Worm (Caenorhabditis elegans) whole organism, early embryonic: ENCODE data around the gene fbxb-31.

ENCODE experiments used
- B0310.2 ChIP-seq: sonication (generic microtip); optimal IDR thresholded peaks from 2 replicates; lab custom pipeline; 2016; ENCODE audit warnings: mild to moderate bottlenecking, missing genetic modification characterization, missing compliant biosample characterization
- F13C5.2 ChIP-seq: sonication (generic microtip); optimal IDR thresholded peaks from 2 replicates; lab custom pipeline; 2017; ENCODE audit warnings: mild to moderate bottlenecking, missing genetic modification characterization, inconsistent platforms, missing compliant biosample characterization
- aly-1 ChIP-seq: sonication (generic microtip); optimal IDR thresholded peaks from 2 replicates; lab custom pipeline; 2016; ENCODE audit warnings: missing genetic modification characterization, missing compliant biosample characterization
- ama-1 ChIP-seq: fragments of 150-350 bp; optimal IDR thresholded peaks from 2 replicates; lab custom pipeline; 2014
- ceh-13 ChIP-seq: fragments of 200-800 bp; sonication (Bioruptor generic); optimal IDR thresholded peaks from 2 replicates; lab custom pipeline; 2018; ENCODE audit warnings: mild to moderate bottlenecking, missing genetic modification characterization, missing compliant biosample characterization
- ceh-36 ChIP-seq: sonication (generic microtip); optimal IDR thresholded peaks from 2 replicates; lab custom pipeline; 2016; ENCODE audit warnings: missing genetic modification characterization, inconsistent platforms, missing compliant biosample characterization
- ets-7 ChIP-seq: sonication (generic microtip); optimal IDR thresholded peaks from 2 replicates; lab custom pipeline; 2016; ENCODE audit warnings: missing genotype, missing genetic modification characterization, missing compliant biosample characterization
- flt-1 ChIP-seq: fragments of 200-800 bp; sonication (Bioruptor generic); IDR thresholded peaks from 2 replicates; pipeline ENCODE4 v1.3.6; 2022; ENCODE audit warnings: missing genetic modification characterization, missing compliant biosample characterization
- hmbx-1 ChIP-seq: sonication (generic microtip); optimal IDR thresholded peaks from 2 replicates; lab custom pipeline; 2016; ENCODE audit warnings: mild to moderate bottlenecking, missing genetic modification characterization, missing compliant biosample characterization
- hmg-4 ChIP-seq: fragments of 200-800 bp; sonication (Bioruptor generic); optimal IDR thresholded peaks from 2 replicates; lab custom pipeline; 2018; ENCODE audit warnings: mild to moderate bottlenecking, missing genetic modification characterization, missing compliant biosample characterization
- hnd-1 ChIP-seq: sonication (generic microtip); optimal IDR thresholded peaks from 2 replicates; lab custom pipeline; 2016; ENCODE audit warnings: missing genetic modification characterization, missing compliant biosample characterization
- pes-1 ChIP-seq: fragments of 200-800 bp; sonication (Bioruptor generic); IDR thresholded peaks from 2 replicates; pipeline ENCODE4 v1.3.6; 2022; ENCODE audit warnings: missing genetic modification reagents, missing genetic modification characterization, missing compliant biosample characterization
- scrt-1 ChIP-seq: fragments of 200-800 bp; sonication (Bioruptor generic); IDR thresholded peaks from 2 replicates; pipeline ENCODE4 v1.3.6; 2022; ENCODE audit warnings: missing genetic modification characterization, missing compliant biosample characterization
- sea-1 ChIP-seq: fragments of 200-800 bp; sonication (Bioruptor generic); conservative IDR thresholded peaks from 2 replicates; pipeline ENCODE4 v1.3.6; 2022; ENCODE audit warnings: missing genetic modification characterization, missing compliant biosample characterization
- tbx-11 ChIP-seq: fragments of 200-800 bp; sonication (Bioruptor generic); IDR thresholded peaks from 2 replicates; pipeline ENCODE4 v1.3.6; 2022; ENCODE audit warnings: missing genetic modification characterization, missing compliant biosample characterization
- tbx-37 ChIP-seq: fragments of 200-800 bp; sonication (Bioruptor generic); conservative IDR thresholded peaks from 2 replicates; pipeline ENCODE4 v1.3.6; 2022; ENCODE audit warnings: missing genetic modification reagents, missing genetic modification characterization, missing compliant biosample characterization
- tra-4 ChIP-seq: sonication (generic microtip); optimal IDR thresholded peaks from 2 replicates; lab custom pipeline; 2017; ENCODE audit warnings: missing genetic modification characterization, missing compliant biosample characterization

fbxb-31 gene

DNA sequence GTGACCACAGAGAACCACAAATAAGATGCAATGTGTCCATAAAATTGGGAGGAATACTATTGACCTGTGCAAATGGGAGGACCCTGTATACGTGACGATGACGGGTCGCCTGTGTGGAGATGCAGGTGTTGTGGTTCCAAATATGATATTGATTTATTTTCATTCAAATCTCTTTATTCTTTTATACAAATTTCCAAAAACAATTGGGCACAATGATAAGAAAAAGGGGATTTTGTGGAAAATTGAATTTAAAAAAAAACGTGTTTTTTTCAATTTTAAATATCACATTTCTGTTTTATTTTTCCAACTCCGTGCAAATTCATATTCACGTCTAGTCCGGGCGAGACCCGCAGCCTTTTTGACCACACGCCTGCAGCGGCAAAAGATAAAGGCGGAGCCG is 36.0 kb upstream of the fbxb-31 start, which contains the start of gene F19B10.2:
TSS of gene F19B10.2 (plus strand) at position 301 of the 400 bp plus-strand sequence.
- TF ChIP-seq sea-1 (GFP tag; lab: Robert Waterston, UW): no peak
- no peak for TF ChIP-seq ama-1 (lab: Kevin White, UChicago)
- no peak for TF ChIP-seq scrt-1 (GFP tag; lab: Robert Waterston, UW)
- no peak for TF ChIP-seq flt-1 (GFP tag; lab: Robert Waterston, UW)
- no peak for TF ChIP-seq aly-1 (tag; lab: Kevin White, UChicago)
- TF ChIP-seq hmg-4 (GFP tag; lab: Kevin White, UChicago): no peak
- no peak for TF ChIP-seq ceh-13
- no peak for TF ChIP-seq tbx-37 (GFP tag; lab: Robert Waterston, UW)
- TF ChIP-seq tbx-11: no peak
- TF ChIP-seq pes-1 (GFP tag; lab: Robert Waterston, UW): no peak
- TF ChIP-seq B0310.2 (tag; lab: Kevin White, UChicago): no peak
- no peak for TF ChIP-seq ceh-36 (tag; lab: Kevin White, UChicago)
- TF ChIP-seq ets-7 (tag; lab: Kevin White, UChicago): no peak
- TF ChIP-seq hmbx-1 (tag; lab: Kevin White, UChicago): no peak
- no peak for TF ChIP-seq hnd-1 (tag; lab: Kevin White, UChicago)
- TF ChIP-seq tra-4 (tag; lab: Kevin White, UChicago): no peak
- TF ChIP-seq F13C5.2 (tag; lab: Kevin White, UChicago): no peak

DNA sequence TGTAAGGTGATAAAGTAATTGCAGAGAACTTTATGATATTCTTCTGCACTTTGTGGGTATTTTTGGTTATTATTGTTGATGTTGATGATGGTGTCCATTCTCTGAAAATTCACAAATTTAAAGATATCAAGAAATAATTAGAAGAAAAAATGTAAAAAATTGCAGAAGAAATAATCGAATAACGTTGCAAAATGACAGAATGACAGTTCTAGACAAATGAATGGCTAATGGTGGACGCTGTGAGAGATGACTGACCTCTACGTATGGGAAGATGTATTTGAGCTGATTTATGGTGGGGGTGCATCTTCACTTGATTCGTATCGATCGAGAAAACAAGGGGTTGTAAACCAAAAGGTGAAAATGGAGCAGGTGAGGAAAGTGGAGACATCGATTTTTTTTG is 34.4 kb upstream of the fbxb-31 start, which contains the start of gene sea-1:
TSS of gene sea-1 (minus strand) at position 101 of the 400 bp plus-strand sequence.
- TF ChIP-seq flt-1 (GFP tag; lab: Robert Waterston, UW): no peak
- no peak for TF ChIP-seq ets-7 (tag; lab: Kevin White, UChicago)
- no peak for TF ChIP-seq tbx-37 (GFP tag; lab: Robert Waterston, UW)
- TF ChIP-seq hnd-1 (tag; lab: Kevin White, UChicago): no peak
- TF ChIP-seq ceh-36 (tag; lab: Kevin White, UChicago): no peak

DNA sequence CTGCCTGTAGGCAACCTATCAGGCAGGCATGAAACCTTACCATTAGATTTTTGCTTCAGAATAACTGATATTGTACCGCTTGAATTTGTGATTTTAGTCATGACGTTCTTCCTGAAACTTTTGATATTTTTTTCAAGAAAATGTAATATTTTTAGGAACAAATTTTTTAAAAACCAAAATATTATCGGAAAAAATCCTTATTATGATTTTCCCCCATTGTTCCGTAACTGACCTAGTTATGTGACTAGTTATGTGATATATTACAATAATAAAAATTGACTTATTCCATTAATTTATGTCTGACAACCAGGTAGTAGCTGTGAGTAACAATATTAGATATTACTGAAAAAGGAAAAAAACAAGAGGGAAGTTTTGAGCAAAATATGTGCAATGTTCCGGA is 31.8 kb upstream of the fbxb-31 start, which contains the start of gene srx-98:
TSS of gene srx-98 (minus strand) at position 101 of the 400 bp plus-strand sequence.
- TF ChIP-seq ama-1 (lab: Kevin White, UChicago): no peak

DNA sequence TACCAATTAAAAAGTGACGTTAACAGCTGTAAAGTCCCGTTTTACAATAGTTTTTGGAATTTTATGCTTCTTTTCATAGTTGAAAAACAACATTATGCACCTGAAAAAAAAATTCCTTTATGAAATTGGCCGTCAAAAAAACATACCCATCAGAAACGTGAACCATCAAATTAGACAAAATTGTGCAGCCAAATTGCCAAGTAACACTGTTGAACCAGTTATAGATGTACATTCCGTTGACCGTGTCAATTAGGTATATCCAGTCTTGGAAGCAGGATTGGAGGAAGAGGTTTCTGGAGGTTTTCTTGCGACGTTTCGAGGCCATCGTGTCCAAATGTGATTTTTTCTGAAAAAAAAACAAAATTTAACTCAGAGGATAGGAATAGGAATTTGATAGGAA is 30.2 kb upstream of the fbxb-31 start, which contains the start of gene srx-97:
TSS of gene srx-97 (minus strand) at position 101 of the 400 bp plus-strand sequence.
- TF ChIP-seq ets-7 (tag; lab: Kevin White, UChicago): no peak

DNA sequence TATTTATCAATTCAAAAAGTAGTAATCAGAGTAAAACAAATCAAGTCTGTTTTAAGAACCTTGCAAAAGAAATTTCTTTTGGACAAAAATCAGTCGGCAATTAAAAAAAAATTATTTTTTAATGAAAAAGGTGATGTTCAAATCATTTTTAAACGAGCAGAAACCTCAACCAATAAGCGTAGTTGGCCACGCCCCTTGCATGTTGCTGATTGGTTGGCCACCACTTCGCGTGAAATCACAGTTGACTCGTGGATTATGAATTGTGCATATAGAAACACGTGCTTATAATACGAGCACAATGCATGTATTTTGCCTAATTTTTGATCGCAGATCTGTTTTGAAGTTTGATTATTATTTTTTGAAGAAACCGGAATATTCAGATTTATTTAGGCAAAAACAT is 26.0 kb upstream of the fbxb-31 start:
- TF ChIP-seq flt-1 (GFP tag; lab: Robert Waterston, UW) (no peak), B0310.2 (tag; lab: Kevin White, UChicago) (no peak), aly-1 (tag; lab: Kevin White, UChicago) (no peak), ets-7 (tag; lab: Kevin White, UChicago) (no peak), tbx-11 (no peak), hmbx-1 (tag; lab: Kevin White, UChicago) (no peak), scrt-1 (GFP tag; lab: Robert Waterston, UW) (no peak), hmg-4 (GFP tag; lab: Kevin White, UChicago) (no peak), tbx-37 (GFP tag; lab: Robert Waterston, UW) (no peak), ceh-13 (no peak), tra-4 (tag; lab: Kevin White, UChicago) (no peak)

DNA sequence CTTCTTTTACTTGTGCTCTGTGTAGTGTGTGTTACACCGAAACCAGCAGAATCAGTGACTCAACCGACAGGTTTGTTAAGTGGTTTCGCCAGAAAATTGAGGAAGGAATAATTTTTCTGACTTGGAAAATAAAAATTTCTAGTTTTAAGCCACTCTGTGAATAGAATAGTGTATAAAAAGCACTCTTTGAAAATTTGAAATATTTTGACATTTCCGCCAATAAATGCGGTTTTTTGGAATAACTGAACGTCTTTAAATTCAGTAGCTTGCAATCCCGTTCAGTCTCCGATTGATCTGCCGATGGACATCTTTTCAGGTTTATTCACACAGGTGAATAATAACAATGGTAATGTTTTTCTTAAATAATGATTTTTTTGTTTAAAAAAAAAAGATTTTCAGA is 25.3 kb upstream of the fbxb-31 start, which contains the start of gene F19B10.3:
TSS of gene F19B10.3 (plus strand) at position 301 of the 400 bp plus-strand sequence.
- TF ChIP-seq flt-1 (GFP tag; lab: Robert Waterston, UW): no peak
- no peak for TF ChIP-seq ama-1 (lab: Kevin White, UChicago)
- TF ChIP-seq scrt-1 (GFP tag; lab: Robert Waterston, UW): no peak

DNA sequence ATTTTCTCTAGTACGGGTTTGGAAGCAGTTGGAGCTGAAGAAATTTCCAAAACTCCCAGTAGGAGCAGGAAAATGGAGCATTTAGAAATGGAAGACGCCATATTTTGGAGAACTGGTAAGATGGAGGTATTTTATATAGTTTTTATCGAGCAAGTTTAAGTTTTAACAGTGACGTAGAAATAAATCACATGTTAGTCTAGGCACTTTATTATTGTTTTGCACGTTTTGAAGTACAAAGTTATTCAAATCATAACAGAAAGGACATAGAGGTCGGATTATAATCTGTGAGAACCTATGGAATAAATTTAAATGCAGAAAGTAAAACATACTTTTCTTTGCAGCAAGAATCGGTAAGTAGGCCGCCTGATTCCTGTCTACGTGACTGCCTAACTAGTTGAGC is 24.7 kb upstream of the fbxb-31 start, which contains the start of gene F19B10.6:
TSS of gene F19B10.6 (minus strand) at position 101 of the 400 bp plus-strand sequence.
- TF ChIP-seq ceh-13 (no peak), aly-1 (tag; lab: Kevin White, UChicago) (no peak), ama-1 (lab: Kevin White, UChicago) (no peak), tra-4 (tag; lab: Kevin White, UChicago) (no peak), B0310.2 (tag; lab: Kevin White, UChicago) (no peak), ceh-36 (tag; lab: Kevin White, UChicago) (no peak), hmbx-1 (tag; lab: Kevin White, UChicago) (no peak), F13C5.2 (tag; lab: Kevin White, UChicago) (no peak), pes-1 (GFP tag; lab: Robert Waterston, UW) (no peak), hnd-1 (tag; lab: Kevin White, UChicago) (no peak), hmg-4 (GFP tag; lab: Kevin White, UChicago) (no peak), scrt-1 (GFP tag; lab: Robert Waterston, UW) (no peak), flt-1 (GFP tag; lab: Robert Waterston, UW) (no peak), sea-1 (GFP tag; lab: Robert Waterston, UW) (no peak), ets-7 (tag; lab: Kevin White, UChicago) (no peak)

DNA sequence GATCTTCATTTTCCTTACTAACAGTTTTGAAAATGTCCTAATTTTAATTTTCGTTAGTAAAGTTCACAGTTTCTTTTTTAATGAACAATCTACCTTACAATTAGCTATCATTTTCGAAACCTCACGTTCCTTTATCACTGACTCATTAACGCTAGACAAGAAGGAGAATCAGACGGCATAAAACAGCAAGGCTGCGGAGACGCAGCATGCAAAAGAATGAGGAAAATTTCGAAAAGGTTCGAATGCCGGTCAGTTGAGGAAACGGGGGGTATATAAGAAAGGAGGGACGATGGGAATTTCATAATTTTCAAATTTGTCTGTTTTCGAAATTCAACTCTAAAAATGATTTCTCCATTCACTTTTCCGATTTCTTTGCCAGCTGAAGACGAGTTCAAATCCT is 22.8 kb upstream of the fbxb-31 start, which contains the start of gene F19B10.13:
TSS of gene F19B10.13 (plus strand) at position 343 of the 400 bp plus-strand sequence.
- TF ChIP-seq sea-1 (GFP tag; lab: Robert Waterston, UW): no peak
- TF ChIP-seq ama-1 (lab: Kevin White, UChicago): no peak
- no peak for TF ChIP-seq ets-7 (tag; lab: Kevin White, UChicago)
- TF ChIP-seq aly-1 (tag; lab: Kevin White, UChicago): no peak
- TF ChIP-seq tbx-11: no peak
- TF ChIP-seq hmbx-1 (tag; lab: Kevin White, UChicago): no peak
- no peak for TF ChIP-seq tra-4 (tag; lab: Kevin White, UChicago)
- TF ChIP-seq ceh-36 (tag; lab: Kevin White, UChicago): no peak
- no peak for TF ChIP-seq F13C5.2 (tag; lab: Kevin White, UChicago)
